Worm (Caenorhabditis elegans): ENCODE measurements around the gene srh-80.
"Not testable (repeated sequence)": the region's sequence is repeated elsewhere in the genome, so short reads cannot be mapped to it uniquely, and the experiment has no call there.

srh-80 gene

ce11 chrV:203855-204432 is 15.8 kb upstream of the srh-80 start, which contains the start of gene lec-12:
Gene lec-12, plus strand, starts transcription at chrV:204382.
- TF ChIP-seq tab-1 (GFP tag; IDR thresholded peaks at IDR 0.05): no peak
- no peak for TF ChIP-seq T22C8.4 (GFP tag; IDR thresholded peaks at IDR 0.05)
- TF ChIP-seq ref-1 (GFP tag; conservative IDR thresholded peaks at IDR 0.05): no peak
- no peak for TF ChIP-seq med-1 (GFP tag; optimal IDR thresholded peaks at IDR 0.05; ENCODE audit: insufficient read depth)
- no peak for TF ChIP-seq flt-1 (GFP tag; IDR thresholded peaks at IDR 0.05)
- TF ChIP-seq klf-2 (GFP tag; conservative IDR thresholded peaks at IDR 0.05): no peak
- TF ChIP-seq cog-1 (tag; optimal IDR thresholded peaks at IDR 0.05): no peak
- TF ChIP-seq ztf-23 (GFP tag; IDR thresholded peaks at IDR 0.05): no peak
- TF ChIP-seq ztf-29 (GFP tag; IDR thresholded peaks at IDR 0.05): no peak

- no peak for TF ChIP-seq flt-1 (GFP tag; IDR thresholded peaks at IDR 0.05)
- TF ChIP-seq T22C8.4 (GFP tag; IDR thresholded peaks at IDR 0.05): no peak
- no peak for TF ChIP-seq ref-1 (GFP tag; conservative IDR thresholded peaks at IDR 0.05)
- no peak for TF ChIP-seq ztf-29 (GFP tag; IDR thresholded peaks at IDR 0.05)
- no peak for TF ChIP-seq klf-2 (GFP tag; conservative IDR thresholded peaks at IDR 0.05)
- TF ChIP-seq tab-1 (GFP tag; IDR thresholded peaks at IDR 0.05): no peak
- TF ChIP-seq ztf-23 (GFP tag; IDR thresholded peaks at IDR 0.05): no peak
- TF ChIP-seq med-1 (GFP tag; optimal IDR thresholded peaks at IDR 0.05; ENCODE audit: insufficient read depth): no peak
- TF ChIP-seq cog-1 (tag; optimal IDR thresholded peaks at IDR 0.05): no peak
These were observed 12.9 kb upstream of the srh-80 start for ce11 chrV:206814-207213.

ce11 chrV:211388-212168 is 8.2 kb upstream of the srh-80 start:
- TF ChIP-seq ztf-23 (GFP tag; IDR thresholded peaks at IDR 0.05) (no peak), ztf-29 (GFP tag; IDR thresholded peaks at IDR 0.05) (no peak), ref-1 (GFP tag; conservative IDR thresholded peaks at IDR 0.05) (no peak), T22C8.4 (GFP tag; IDR thresholded peaks at IDR 0.05) (no peak), med-1 (GFP tag; optimal IDR thresholded peaks at IDR 0.05; ENCODE audit: insufficient read depth) (no peak), klf-2 (GFP tag; conservative IDR thresholded peaks at IDR 0.05) (no peak), tab-1 (GFP tag; IDR thresholded peaks at IDR 0.05) (no peak), flt-1 (GFP tag; IDR thresholded peaks at IDR 0.05) (no peak), cog-1 (tag; optimal IDR thresholded peaks at IDR 0.05) (no peak)

ce11 chrV:212687-213086 is 7.0 kb upstream of the srh-80 start, which contains the start of gene DC2.5:
Gene DC2.5, minus strand, starts transcription at chrV:212787.
- TF ChIP-seq klf-2 (GFP tag; conservative IDR thresholded peaks at IDR 0.05); flt-1 (GFP tag; IDR thresholded peaks at IDR 0.05); cog-1 (tag; optimal IDR thresholded peaks at IDR 0.05): not testable (repeated sequence)

ce11 chrV:215697-216096 is 4.0 kb upstream of the srh-80 start:
- TF ChIP-seq flt-1 (GFP tag; IDR thresholded peaks at IDR 0.05) (no peak), cog-1 (tag; optimal IDR thresholded peaks at IDR 0.05) (no peak), T22C8.4 (GFP tag; IDR thresholded peaks at IDR 0.05) (no peak), ref-1 (GFP tag; conservative IDR thresholded peaks at IDR 0.05) (no peak), med-1 (GFP tag; optimal IDR thresholded peaks at IDR 0.05; ENCODE audit: insufficient read depth) (no peak), klf-2 (GFP tag; conservative IDR thresholded peaks at IDR 0.05) (no peak), ztf-23 (GFP tag; IDR thresholded peaks at IDR 0.05) (no peak), ztf-29 (GFP tag; IDR thresholded peaks at IDR 0.05) (no peak), tab-1 (GFP tag; IDR thresholded peaks at IDR 0.05) (no peak)

- TF ChIP-seq tab-1 (GFP tag; IDR thresholded peaks at IDR 0.05) (no peak), T22C8.4 (GFP tag; IDR thresholded peaks at IDR 0.05) (no peak), flt-1 (GFP tag; IDR thresholded peaks at IDR 0.05) (no peak), ztf-29 (GFP tag; IDR thresholded peaks at IDR 0.05) (no peak), klf-2 (GFP tag; conservative IDR thresholded peaks at IDR 0.05) (no peak), ref-1 (GFP tag; conservative IDR thresholded peaks at IDR 0.05) (no peak), ztf-23 (GFP tag; IDR thresholded peaks at IDR 0.05) (no peak), cog-1 (tag; optimal IDR thresholded peaks at IDR 0.05) (no peak), med-1 (GFP tag; optimal IDR thresholded peaks at IDR 0.05; ENCODE audit: insufficient read depth) (no peak)
These were observed 2.9 kb upstream of the srh-80 start, which contains the start of gene srh-78 for ce11 chrV:216847-217246. Gene srh-78, plus strand, starts transcription at chrV:217147.

ce11 chrV:234572-234971 is 14.8 kb downstream of the srh-80 start, which contains the start of gene kin-33:
Gene kin-33, minus strand, starts transcription at chrV:234672.
- TF ChIP-seq flt-1 (GFP tag; IDR thresholded peaks at IDR 0.05) (no peak), klf-2 (GFP tag; conservative IDR thresholded peaks at IDR 0.05) (no peak), med-1 (GFP tag; optimal IDR thresholded peaks at IDR 0.05; ENCODE audit: insufficient read depth) (no peak), cog-1 (tag; optimal IDR thresholded peaks at IDR 0.05) (no peak), ref-1 (GFP tag; conservative IDR thresholded peaks at IDR 0.05) (no peak), T22C8.4 (GFP tag; IDR thresholded peaks at IDR 0.05) (no peak), tab-1 (GFP tag; IDR thresholded peaks at IDR 0.05) (no peak), ztf-23 (GFP tag; IDR thresholded peaks at IDR 0.05) (no peak), ztf-29 (GFP tag; IDR thresholded peaks at IDR 0.05) (no peak)

ce11 chrV:237012-237411 is 17.3 kb downstream of the srh-80 start:
- TF ChIP-seq ztf-23 (GFP tag; IDR thresholded peaks at IDR 0.05) (no peak), ref-1 (GFP tag; conservative IDR thresholded peaks at IDR 0.05) (no peak), flt-1 (GFP tag; IDR thresholded peaks at IDR 0.05) (no peak), ztf-29 (GFP tag; IDR thresholded peaks at IDR 0.05) (no peak), tab-1 (GFP tag; IDR thresholded peaks at IDR 0.05) (no peak), med-1 (GFP tag; optimal IDR thresholded peaks at IDR 0.05; ENCODE audit: insufficient read depth) (no peak), klf-2 (GFP tag; conservative IDR thresholded peaks at IDR 0.05) (no peak), cog-1 (tag; optimal IDR thresholded peaks at IDR 0.05) (no peak), T22C8.4 (GFP tag; IDR thresholded peaks at IDR 0.05) (no peak)

- TF ChIP-seq ztf-29 (GFP tag; IDR thresholded peaks at IDR 0.05) (no peak), flt-1 (GFP tag; IDR thresholded peaks at IDR 0.05) (no peak), cog-1 (tag; optimal IDR thresholded peaks at IDR 0.05) (no peak), ref-1 (GFP tag; conservative IDR thresholded peaks at IDR 0.05) (no peak), med-1 (GFP tag; optimal IDR thresholded peaks at IDR 0.05; ENCODE audit: insufficient read depth) (no peak), tab-1 (GFP tag; IDR thresholded peaks at IDR 0.05) (no peak), ztf-23 (GFP tag; IDR thresholded peaks at IDR 0.05) (no peak)
These were observed 18.4 kb downstream of the srh-80 start, which contains the start of gene R02C2.1 for ce11 chrV:238094-238493. Gene R02C2.1, minus strand, starts transcription at chrV:238194.
